Fruit fly (Drosophila melanogaster) whole organism, wandering third instar larva: ENCODE measurements around the gene CG1090.
A peak's percentile ranks its signal among the peaks of the same experiment; 100 is the strongest.

Source experiments
- Abd-B ChIP-seq: fragments of >200 bp; optimal IDR thresholded peaks from 2 replicates; lab custom pipeline; 2017; ENCODE audit warnings: missing biosample characterization, missing genetic modification characterization
- CG9705 ChIP-seq: fragments of 200-800 bp; sonication (Bioruptor generic); optimal IDR thresholded peaks from 2 replicates; lab custom pipeline; 2018; ENCODE audit warnings: missing biosample characterization, mild to moderate bottlenecking, missing genetic modification characterization
- CrebA ChIP-seq: fragments of 200-800 bp; sonication (Bioruptor generic); optimal IDR thresholded peaks from 2 replicates; lab custom pipeline; 2016; ENCODE audit warnings: missing biosample characterization, mild to moderate bottlenecking, missing genetic modification characterization, borderline replicate concordance
- Dfd ChIP-seq: fragments of >200 bp; optimal IDR thresholded peaks from 2 replicates; lab custom pipeline; 2017; ENCODE audit warnings: missing biosample characterization, missing genetic modification characterization
- Dif ChIP-seq: fragments of 200-275, 200-300 bp; sonication (Bioruptor generic); optimal IDR thresholded peaks from 2 replicates; lab custom pipeline; 2018; ENCODE audit warnings: missing biosample characterization, missing genetic modification characterization; ENCODE audit not compliant: partially characterized antibody
- GATAd ChIP-seq: sonication (Bioruptor generic); optimal IDR thresholded peaks from 2 replicates; lab custom pipeline; 2016; ENCODE audit warnings: missing biosample characterization, missing genetic modification characterization
- HLH106 ChIP-seq: fragments of 200-800 bp; optimal IDR thresholded peaks from 3 replicates; lab custom pipeline; 2019; ENCODE audit warnings: missing biosample characterization, mild to moderate bottlenecking, missing genetic modification characterization, moderate library complexity
- Hnf4 ChIP-seq: fragments of 200-800 bp; sonication (Bioruptor generic); optimal IDR thresholded peaks from 2 replicates; lab custom pipeline; 2016; ENCODE audit warnings: missing biosample characterization, mild to moderate bottlenecking, missing genetic modification characterization
- Hr83 ChIP-seq: fragments of 200-300 bp; sonication (Bioruptor generic); optimal IDR thresholded peaks from 2 replicates; lab custom pipeline; 2016; ENCODE audit warnings: missing biosample characterization, mild to moderate bottlenecking, missing genetic modification characterization, moderate library complexity; ENCODE audit not compliant: poor library complexity, severe bottlenecking
- Jra ChIP-seq: sonication (Bioruptor generic); optimal IDR thresholded peaks from 2 replicates; lab custom pipeline; 2016; ENCODE audit warnings: missing biosample characterization, missing genetic modification characterization
- Mio ChIP-seq: sonication (Bioruptor generic); optimal IDR thresholded peaks from 2 replicates; lab custom pipeline; 2016; ENCODE audit warnings: missing biosample characterization, missing genetic modification characterization
- OdsH ChIP-seq: fragments of 200-800 bp; sonication (Bioruptor generic); optimal IDR thresholded peaks from 2 replicates; lab custom pipeline; 2016; ENCODE audit warnings: missing biosample characterization, mild to moderate bottlenecking, missing genetic modification characterization
- Rel ChIP-seq, 2 experiments: fragments of 200-800 bp; sonication (Bioruptor generic) in 1 of 2; optimal IDR thresholded peaks; 2 replicates in 1 of 2; 3 replicates in 1 of 2; lab custom pipeline; 2016 to 2019; ENCODE audit warnings: mild to moderate bottlenecking in 2 of 2, missing biosample characterization in 2 of 2, missing genetic modification characterization in 2 of 2, moderate library complexity in 1 of 2
- Sp1 ChIP-seq: fragments of 200-800 bp; sonication (Bioruptor generic); optimal IDR thresholded peaks from 3 replicates; lab custom pipeline; 2019; ENCODE audit warnings: missing biosample characterization, mild to moderate bottlenecking, missing genetic modification characterization, moderate library complexity
- Vsx2 ChIP-seq: fragments of 200-300, 225-300 bp; sonication (Bioruptor generic); optimal IDR thresholded peaks from 2 replicates; lab custom pipeline; 2018; ENCODE audit warnings: missing biosample characterization, missing genetic modification characterization; ENCODE audit not compliant: partially characterized antibody
- br ChIP-seq: fragments of 200-800 bp; sonication (Bioruptor generic); optimal IDR thresholded peaks from 2 replicates; lab custom pipeline; 2016; ENCODE audit warnings: missing biosample characterization, missing genetic modification characterization
- dl ChIP-seq, 2 experiments: fragments of 175-275, 200-275 bp in 1 of 2; fragments of 200-275 bp in 1 of 2; sonication (Bioruptor generic); optimal IDR thresholded peaks; lab custom pipeline; 2018; ENCODE audit warnings: mild to moderate bottlenecking in 2 of 2, missing biosample characterization in 2 of 2, missing genetic modification characterization in 2 of 2, moderate library complexity in 2 of 2; ENCODE audit not compliant: partially characterized antibody in 2 of 2, insufficient read depth in 1 of 2
- dmrt93B ChIP-seq: fragments of 200-800 bp; sonication (Bioruptor generic); optimal IDR thresholded peaks from 2 replicates; lab custom pipeline; 2018; ENCODE audit warnings: missing biosample characterization, mild to moderate bottlenecking, missing genetic modification characterization
- dsf ChIP-seq: sonication (Bioruptor generic); optimal IDR thresholded peaks from 2 replicates; lab custom pipeline; 2016; ENCODE audit warnings: missing biosample characterization, missing genetic modification characterization, borderline replicate concordance
- ey ChIP-seq: fragments of 200-800 bp; sonication (Bioruptor generic); optimal IDR thresholded peaks from 2 replicates; lab custom pipeline; 2016; ENCODE audit warnings: missing biosample characterization, missing genetic modification characterization
- foxo ChIP-seq, 2 experiments: fragments of 200-800 bp; sonication (Bioruptor generic); optimal IDR thresholded peaks; 2 replicates in 1 of 2; 3 replicates in 1 of 2; lab custom pipeline; 2016 to 2017; ENCODE audit warnings: missing biosample characterization in 2 of 2, missing genetic modification characterization in 2 of 2
- fru ChIP-seq: fragments of 200-800 bp; sonication (Bioruptor generic); optimal IDR thresholded peaks from 3 replicates; lab custom pipeline; 2016; ENCODE audit warnings: missing biosample characterization, mild to moderate bottlenecking, missing genetic modification characterization
- h ChIP-seq: fragments of 200-800 bp; sonication (Bioruptor generic); optimal IDR thresholded peaks from 3 replicates; lab custom pipeline; 2016; ENCODE audit warnings: missing biosample characterization, mild to moderate bottlenecking, missing genetic modification characterization
- jim ChIP-seq: fragments of 175-275, 200-325 bp; sonication (Bioruptor generic); optimal IDR thresholded peaks from 2 replicates; lab custom pipeline; 2016; ENCODE audit warnings: missing biosample characterization, mild to moderate bottlenecking, missing genetic modification characterization
- lola ChIP-seq: fragments of >200 bp; optimal IDR thresholded peaks from 2 replicates; lab custom pipeline; 2017; ENCODE audit warnings: missing biosample characterization, missing genetic modification characterization
- pan ChIP-seq: fragments of >200 bp; optimal IDR thresholded peaks from 2 replicates; lab custom pipeline; 2017
- psq ChIP-seq: fragments of 200-800 bp; sonication (Bioruptor generic); optimal IDR thresholded peaks from 3 replicates; lab custom pipeline; 2017; ENCODE audit warnings: missing biosample characterization, mild to moderate bottlenecking, missing genetic modification characterization, moderate library complexity
- rgr ChIP-seq: fragments of 200-800 bp; sonication (Bioruptor generic); optimal IDR thresholded peaks from 3 replicates; lab custom pipeline; 2016; ENCODE audit warnings: missing biosample characterization, mild to moderate bottlenecking, missing genetic modification characterization
- sv ChIP-seq: fragments of 200-800 bp; sonication (Bioruptor generic); optimal IDR thresholded peaks from 3 replicates; lab custom pipeline; 2016; ENCODE audit warnings: missing biosample characterization, missing genetic modification characterization
- tai ChIP-seq: sonication (Bioruptor generic); optimal IDR thresholded peaks from 2 replicates; lab custom pipeline; 2016; ENCODE audit warnings: missing biosample characterization, missing genetic modification characterization
- woc ChIP-seq: sonication (Bioruptor generic); optimal IDR thresholded peaks from 2 replicates; lab custom pipeline; 2016; ENCODE audit warnings: missing biosample characterization, mild to moderate bottlenecking, missing genetic modification characterization

Gene CG1090

dm6 chr3R:4360668-4361110, 1.0 kb downstream of the CG1090 start:
- TF ChIP-seq Abd-B (GFP tag; lab: Kevin White, UChicago) (no peak), h (GFP tag; lab: Kevin White, UChicago) (peak; percentile 16), rgr (no peak), br (GFP tag; lab: Kevin White, UChicago) (no peak), ey (GFP tag; lab: Kevin White, UChicago) (no peak), dsf (GFP tag; lab: Kevin White, UChicago) (no peak), CG9705 (GFP tag; lab: Kevin White, UChicago) (no peak), GATAd (GFP tag; lab: Kevin White, UChicago) (no peak), sv (GFP tag; lab: Kevin White, UChicago) (no peak), psq (GFP tag; lab: Kevin White, UChicago) (no peak), Dfd (GFP tag; lab: Kevin White, UChicago) (no peak), Mio (no peak), tai (no peak), Vsx2 (GFP tag; lab: Kevin White, UChicago) (peak; percentile 20), Jra (GFP tag; lab: Kevin White, UChicago) (peak; percentile 7), Hr83 (GFP tag; lab: Kevin White, UChicago) (peak; percentile 38), lola (GFP tag; lab: Kevin White, UChicago) (no peak), dl (GFP tag; optimal IDR thresholded peaks at IDR 0.05; lab: Kevin White, UChicago; ENCODE audit: insufficient read depth in 1 of 2, partially characterized antibody in 2 of 2) (peak; percentile 54 to 85), dmrt93B (no peak), Dif (peak; percentile 92), Hnf4 (no peak)

dm6 chr3R:4362010-4362409, 2.3 kb downstream of the CG1090 start:
- TF ChIP-seq Rel (GFP tag; optimal IDR thresholded peaks at IDR 0.05; lab: Kevin White, UChicago) (no peak), Rel (tag; optimal IDR thresholded peaks at IDR 0.05; lab: Kevin White, UChicago) (no peak), Dfd (GFP tag; lab: Kevin White, UChicago) (peak; percentile 90)
- TF ChIP-seq, all 38 proteins: peak for 1

dm6 chr3R:4378363-4379354, 19.0 kb downstream of the CG1090 start, which contains the start of gene Sfxn1-3:
Gene Sfxn1-3 (plus strand): TSS chr3R:4378600.
- TF ChIP-seq rgr (peak; percentile 56), h (GFP tag; lab: Kevin White, UChicago) (peak; percentile 74), Rel (GFP tag; optimal IDR thresholded peaks at IDR 0.05; lab: Kevin White, UChicago) (no peak), Rel (tag; optimal IDR thresholded peaks at IDR 0.05; lab: Kevin White, UChicago) (peak; percentile 83), psq (GFP tag; lab: Kevin White, UChicago) (peak; percentile 21), CrebA (GFP tag; lab: Kevin White, UChicago) (no peak), HLH106 (tag; lab: Kevin White, UChicago) (peak; percentile 8), Hr83 (GFP tag; lab: Kevin White, UChicago) (peak; percentile 90), woc (GFP tag; lab: Kevin White, UChicago) (peak; percentile 84), sv (GFP tag; lab: Kevin White, UChicago) (peak; percentile 31), foxo (GFP tag; optimal IDR thresholded peaks at IDR 0.05; lab: Kevin White, UChicago) (peak in 1 of 2 experiments; percentile 45), GATAd (GFP tag; lab: Kevin White, UChicago) (peak; percentile 52), OdsH (GFP tag; lab: Kevin White, UChicago) (peak; percentile 61), CG9705 (GFP tag; lab: Kevin White, UChicago) (peak; percentile 11), Vsx2 (GFP tag; lab: Kevin White, UChicago) (no peak), jim (GFP tag; lab: Kevin White, UChicago) (peak; percentile 28), pan (lab: Kevin White, UChicago) (no peak), Jra (GFP tag; lab: Kevin White, UChicago) (peak; percentile 75), Dif (peak; percentile 89), dl (GFP tag; optimal IDR thresholded peaks at IDR 0.05; lab: Kevin White, UChicago; ENCODE audit: insufficient read depth in 1 of 2, partially characterized antibody in 2 of 2) (peak; percentile 53 to 55), Hnf4 (peak; percentile 67), lola (GFP tag; lab: Kevin White, UChicago) (no peak), fru (GFP tag; lab: Kevin White, UChicago) (no peak), br (GFP tag; lab: Kevin White, UChicago) (peak; percentile 64), Sp1 (GFP tag; lab: Kevin White, UChicago) (peak; percentile 77)
